Worm (Caenorhabditis elegans) whole organism, L4/young adult: ENCODE results near the gene Y41C4A.21.

ENCODE experiments used
- W03F9.2 ChIP-seq: fragments of 150-350 bp; optimal IDR thresholded peaks from 2 replicates; lab custom pipeline; 2014; ENCODE audit warnings: missing biosample characterization, missing genetic modification characterization
- him-1 ChIP-seq: sonication (generic microtip); optimal IDR thresholded peaks from 2 replicates; lab custom pipeline; 2016; ENCODE audit warnings: missing genotype, missing genetic modification reagents, missing genetic modification characterization, missing compliant biosample characterization

- TF ChIP-seq W03F9.2 (tag; lab: Kevin White, UChicago) (no peak), him-1 (no peak)
These were observed 28.5 kb downstream of the Y41C4A.21 start for ce11 chrIII:11760634-11761033.
